Worm (Caenorhabditis elegans) whole organism, early embryonic: ENCODE results near the gene F54F12.2.

Source experiments
- B0310.2 ChIP-seq: sonication (generic microtip); optimal IDR thresholded peaks from 2 replicates; lab custom pipeline; 2016; ENCODE audit warnings: mild to moderate bottlenecking, missing genetic modification characterization, missing compliant biosample characterization
- aly-1 ChIP-seq: sonication (generic microtip); optimal IDR thresholded peaks from 2 replicates; lab custom pipeline; 2016; ENCODE audit warnings: missing genetic modification characterization, missing compliant biosample characterization
- ama-1 ChIP-seq: fragments of 150-350 bp; optimal IDR thresholded peaks from 2 replicates; lab custom pipeline; 2014
- ceh-36 ChIP-seq: sonication (generic microtip); optimal IDR thresholded peaks from 2 replicates; lab custom pipeline; 2016; ENCODE audit warnings: missing genetic modification characterization, inconsistent platforms, missing compliant biosample characterization
- hmg-4 ChIP-seq: fragments of 200-800 bp; sonication (Bioruptor generic); optimal IDR thresholded peaks from 2 replicates; lab custom pipeline; 2018; ENCODE audit warnings: mild to moderate bottlenecking, missing genetic modification characterization, missing compliant biosample characterization
- hnd-1 ChIP-seq: sonication (generic microtip); optimal IDR thresholded peaks from 2 replicates; lab custom pipeline; 2016; ENCODE audit warnings: missing genetic modification characterization, missing compliant biosample characterization
- pes-1 ChIP-seq: fragments of 200-800 bp; sonication (Bioruptor generic); IDR thresholded peaks from 2 replicates; pipeline ENCODE4 v1.3.6; 2022; ENCODE audit warnings: missing genetic modification reagents, missing genetic modification characterization, missing compliant biosample characterization
- tbx-37 ChIP-seq: fragments of 200-800 bp; sonication (Bioruptor generic); conservative IDR thresholded peaks from 2 replicates; pipeline ENCODE4 v1.3.6; 2022; ENCODE audit warnings: missing genetic modification reagents, missing genetic modification characterization, missing compliant biosample characterization

DNA sequence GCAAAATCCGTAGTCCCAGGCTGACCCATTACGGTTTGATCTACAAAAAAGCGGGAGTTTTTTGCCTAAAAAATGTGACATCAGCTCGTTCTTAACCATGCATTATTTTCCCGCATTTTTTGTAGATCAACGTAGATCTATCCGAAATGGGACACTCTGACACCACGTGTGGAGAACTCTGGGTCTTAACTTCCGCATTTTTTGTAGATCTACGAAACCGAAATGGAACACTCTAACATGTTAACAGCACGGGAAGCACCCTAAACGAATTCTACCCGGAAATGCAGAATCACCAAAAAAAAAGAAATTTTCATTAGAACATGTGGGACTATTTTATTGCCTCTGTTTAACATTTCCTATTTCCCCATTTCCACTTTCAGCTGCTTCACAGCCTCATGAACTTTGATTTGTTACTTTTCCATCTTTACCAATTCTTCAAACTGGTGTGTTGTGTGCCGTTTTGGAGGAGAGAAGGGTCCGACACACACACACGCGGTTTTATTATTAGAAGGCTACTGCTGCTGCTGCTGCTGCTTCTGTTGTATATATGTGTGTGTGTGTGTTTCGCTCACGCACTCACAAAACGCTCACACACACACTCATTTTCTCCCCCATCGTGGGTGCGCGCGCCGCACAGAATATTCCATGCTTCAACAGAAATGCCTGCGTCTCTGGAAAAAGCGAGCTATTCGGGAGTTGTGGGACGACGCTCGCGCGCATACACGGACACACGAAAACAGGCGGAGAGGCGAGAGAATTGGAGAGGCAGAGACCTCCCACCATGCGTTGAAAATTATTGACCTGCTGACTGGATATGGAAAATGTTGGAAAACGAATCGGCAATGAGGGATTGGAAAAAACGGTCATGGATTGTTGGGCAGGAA, 28.3 kb downstream of the F54F12.2 start:
- TF ChIP-seq ama-1 (lab: Kevin White, UChicago) (no peak), hmg-4 (GFP tag; lab: Kevin White, UChicago) (peak; percentile 96), tbx-37 (no peak; the same call in 1 of the 2 replicates), pes-1 (GFP tag; lab: Robert Waterston, UW) (no peak), ceh-36 (peak; percentile 15), hnd-1 (no peak), B0310.2 (no peak), aly-1 (tag; lab: Kevin White, UChicago) (peak; percentile 53)
